Fruit fly (Drosophila melanogaster): ENCODE results near the gene CG18764.

The CG18764 gene

DNA sequence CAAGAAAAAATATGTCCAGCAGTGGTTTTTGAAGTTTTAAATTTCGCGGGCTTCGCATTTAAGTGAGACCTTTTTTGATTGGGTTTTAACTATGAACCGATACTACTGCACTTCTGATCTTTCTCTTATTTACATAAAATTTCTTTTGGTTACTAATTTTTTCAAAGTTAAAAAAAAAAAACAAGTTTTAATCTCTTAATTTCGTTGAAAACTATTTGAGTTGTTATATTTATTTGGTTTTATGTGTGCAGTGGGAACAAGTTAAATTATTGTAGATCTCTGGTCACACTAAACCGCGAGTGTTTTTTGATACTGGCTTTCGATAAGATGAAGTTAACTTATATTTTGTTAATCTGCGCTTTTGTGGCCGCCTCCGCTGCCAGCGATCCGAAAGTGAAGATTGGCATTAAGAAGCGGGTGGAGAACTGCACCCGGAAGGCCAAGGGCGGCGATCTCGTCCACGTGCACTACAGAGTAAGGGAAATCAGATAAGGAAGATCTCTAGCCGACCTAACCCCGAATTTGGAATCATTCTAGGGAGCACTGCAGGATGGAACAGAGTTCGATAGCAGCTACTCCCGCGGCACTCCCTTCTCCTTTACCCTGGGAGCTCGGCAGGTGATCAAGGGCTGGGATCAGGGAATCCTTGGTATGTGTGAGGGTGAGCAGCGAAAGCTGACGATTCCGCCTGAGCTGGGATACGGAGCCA, 47.4 kb downstream of the CG18764 start, which contains the start of gene CG14715 (continued):
- no peak for TF ChIP-seq nom (GFP tag; optimal IDR thresholded peaks at IDR 0.05)
- TF ChIP-seq rib (GFP tag; IDR thresholded peaks at IDR 0.05) = no peak
- TF ChIP-seq CG9876 (GFP tag; optimal IDR thresholded peaks at IDR 0.05) = no peak
- peak; percentile 25 for TF ChIP-seq Sin3A (optimal IDR thresholded peaks at IDR 0.05)
- TF ChIP-seq CG6654 (GFP tag; optimal IDR thresholded peaks at IDR 0.05) = no peak
- TF ChIP-seq CG4617 (GFP tag; optimal IDR thresholded peaks at IDR 0.05; ENCODE audit: borderline replicate concordance) = peak; percentile 68
- peak; percentile 53; the same call in 1 of the 4 replicates for TF ChIP-seq Gug (GFP tag; IDR thresholded peaks at IDR 0.05)
- TF ChIP-seq insv (GFP tag; optimal IDR thresholded peaks at IDR 0.05) = no peak
- TF ChIP-seq CG8924 (tag; optimal IDR thresholded peaks at IDR 0.05) = peak; percentile 17
- peak; percentile 40 for TF ChIP-seq Dip3 (GFP tag; optimal IDR thresholded peaks at IDR 0.05)
- TF ChIP-seq CG2678 (tag; optimal IDR thresholded peaks at IDR 0.05) = peak; percentile 42
- TF ChIP-seq CG17328 (GFP tag; IDR thresholded peaks at IDR 0.05) = no peak
- no peak for TF ChIP-seq sim (GFP tag; IDR thresholded peaks at IDR 0.05)
- peak; percentile 38 for TF ChIP-seq Dek (tag; optimal IDR thresholded peaks at IDR 0.05)
- TF ChIP-seq Hey (tag; optimal IDR thresholded peaks at IDR 0.05) = no peak
- TF ChIP-seq CG12236 (GFP tag; optimal IDR thresholded peaks at IDR 0.05) = peak; percentile 9
- no peak for TF ChIP-seq CG7745 (tag; optimal IDR thresholded peaks at IDR 0.05)
- no peak for TF ChIP-seq Asciz (GFP tag; optimal IDR thresholded peaks at IDR 0.05)
- TF ChIP-seq Eip74EF (GFP tag; optimal IDR thresholded peaks at IDR 0.05) = no peak
- peak; percentile 8 for TF ChIP-seq Nf-YB (GFP tag; optimal IDR thresholded peaks at IDR 0.05)
- TF ChIP-seq sob (GFP tag; IDR thresholded peaks at IDR 0.05) = peak; percentile 54; the same call in 1 of the 2 replicates
- no peak for TF ChIP-seq CG4707 (GFP tag; optimal IDR thresholded peaks at IDR 0.05)
- TF ChIP-seq CG15479 (GFP tag; optimal IDR thresholded peaks at IDR 0.05) = no peak
- TF ChIP-seq eve (GFP tag; optimal IDR thresholded peaks at IDR 0.05) = no peak
- no peak for TF ChIP-seq CG34376 (GFP tag; optimal IDR thresholded peaks at IDR 0.05)
- no peak for TF ChIP-seq dati (GFP tag; IDR thresholded peaks at IDR 0.05)
- no peak for TF ChIP-seq Lpt (GFP tag; optimal IDR thresholded peaks at IDR 0.05)
- no peak for TF ChIP-seq CG8765 (GFP tag; IDR thresholded peaks at IDR 0.05)
- no peak for TF ChIP-seq CG2875 (GFP tag; optimal IDR thresholded peaks at IDR 0.05)
- TF ChIP-seq dpn (GFP tag; optimal IDR thresholded peaks at IDR 0.05) = peak; percentile 42 to 52
- TF ChIP-seq Abd-B (GFP tag; optimal IDR thresholded peaks at IDR 0.05) = peak; percentile 59
- no peak for TF ChIP-seq prd (optimal IDR thresholded peaks at IDR 0.05)
- TF ChIP-seq prd (GFP tag; IDR thresholded peaks at IDR 0.05) = peak; percentile 71
- TF ChIP-seq CG6689 (GFP tag; IDR thresholded peaks at IDR 0.05) = peak; percentile 70
- no peak for TF ChIP-seq fru (optimal IDR thresholded peaks at IDR 0.05)
- no peak for TF ChIP-seq CG15073 (GFP tag; optimal IDR thresholded peaks at IDR 0.05)
- no peak for TF ChIP-seq sens-2 (GFP tag; IDR thresholded peaks at IDR 0.05)
- no peak for TF ChIP-seq peb (GFP tag; IDR thresholded peaks at IDR 0.05)
- peak; percentile 58 for TF ChIP-seq CG16813 (GFP tag; IDR thresholded peaks at IDR 0.05; ENCODE audit: partially characterized antibody)
- no peak for TF ChIP-seq CG34422 (GFP tag; IDR thresholded peaks at IDR 0.05)
- TF ChIP-seq hbn (GFP tag; IDR thresholded peaks at IDR 0.05; ENCODE audit: partially characterized antibody) = peak; percentile 37; the same call in 1 of the 2 replicates
- no peak for TF ChIP-seq pita (GFP tag; optimal IDR thresholded peaks at IDR 0.05)
- no peak for TF ChIP-seq HLH3B (GFP tag; IDR thresholded peaks at IDR 0.05)
- TF ChIP-seq Nf-YA (GFP tag; IDR thresholded peaks at IDR 0.05) = no peak
- no peak for TF ChIP-seq CG11247 (GFP tag; IDR thresholded peaks at IDR 0.05)
- no peak for TF ChIP-seq so (GFP tag; IDR thresholded peaks at IDR 0.05)
- TF ChIP-seq gfzf (GFP tag; optimal IDR thresholded peaks at IDR 0.05) = peak; percentile 85
- peak; percentile 59 for TF ChIP-seq CG32532 (GFP tag; IDR thresholded peaks at IDR 0.05)
- no peak for TF ChIP-seq CG12071 (GFP tag; optimal IDR thresholded peaks at IDR 0.05)
- peak; percentile 45 for TF ChIP-seq CG13775 (GFP tag; optimal IDR thresholded peaks at IDR 0.05)
- TF ChIP-seq Fer2 (tag; optimal IDR thresholded peaks at IDR 0.05) = no peak
